Worm (Caenorhabditis elegans) whole organism, young adult: Measurements from ENCODE around the gene T22C8.6.

Source experiments
- F37B4.10 ChIP-seq: fragments of 200-800 bp; sonication (Bioruptor generic); IDR thresholded peaks from 2 replicates; pipeline ENCODE4 v1.3.6; 2022; ENCODE audit warnings: missing genetic modification characterization, missing compliant biosample characterization
- F57A8.1 ChIP-seq: fragments of 200-800 bp; sonication (Bioruptor generic); optimal IDR thresholded peaks from 2 replicates; lab custom pipeline; 2018; ENCODE audit warnings: mild to moderate bottlenecking, missing genetic modification characterization, moderate library complexity, missing compliant biosample characterization
- K12H6.12 ChIP-seq: fragments of 200-800 bp; sonication (Bioruptor generic); optimal IDR thresholded peaks from 2 replicates; lab custom pipeline; 2018; ENCODE audit warnings: mild to moderate bottlenecking, missing genetic modification characterization, missing compliant biosample characterization
- T26A5.8 ChIP-seq: sonication (generic microtip); optimal IDR thresholded peaks from 2 replicates; lab custom pipeline; 2016; ENCODE audit warnings: missing genetic modification characterization, missing compliant biosample characterization
- Y53F4B.3 ChIP-seq: fragments of 200-800 bp; sonication (Bioruptor generic); IDR thresholded peaks from 2 replicates; pipeline ENCODE4 v1.3.6; 2022; ENCODE audit warnings: missing genetic modification reagents, missing genetic modification characterization, missing compliant biosample characterization
- ama-1 ChIP-seq, 3 experiments: fragments of 150-350 bp in 1 of 3; sonication (generic microtip) in 2 of 3; optimal IDR thresholded peaks; 2 replicates each; lab custom pipeline; 2014 to 2018; ENCODE audit warnings: missing biosample characterization in 2 of 3, missing genetic modification characterization in 2 of 3, missing genetic modification reagents in 2 of 3
- atf-7 ChIP-seq: sonication (generic microtip); optimal IDR thresholded peaks from 2 replicates; lab custom pipeline; 2017; ENCODE audit warnings: mild to moderate bottlenecking, missing genetic modification characterization, missing compliant biosample characterization
- ceh-27 ChIP-seq: fragments of 200-800 bp; sonication (Bioruptor generic); optimal IDR thresholded peaks from 2 replicates; lab custom pipeline; 2018; ENCODE audit warnings: mild to moderate bottlenecking, missing genetic modification characterization, moderate library complexity, missing compliant biosample characterization
- ceh-40 ChIP-seq: fragments of 200-800 bp; sonication (Bioruptor generic); IDR thresholded peaks from 2 replicates; pipeline ENCODE4 v1.3.6; 2022; ENCODE audit warnings: missing genetic modification characterization, missing compliant biosample characterization
- dpff-1 ChIP-seq: sonication (generic microtip); optimal IDR thresholded peaks from 2 replicates; lab custom pipeline; 2017; ENCODE audit warnings: mild to moderate bottlenecking, missing genetic modification characterization, missing compliant biosample characterization
- dpl-1 ChIP-seq: fragments of 150-350 bp; optimal IDR thresholded peaks from 2 replicates; lab custom pipeline; 2014; ENCODE audit warnings: missing biosample characterization, missing genetic modification reagents, missing genetic modification characterization
- egl-18 ChIP-seq: fragments of 200-800 bp; sonication (Bioruptor generic); IDR thresholded peaks from 2 replicates; pipeline ENCODE4 v1.3.6; 2022; ENCODE audit warnings: missing genetic modification reagents, missing genetic modification characterization, missing compliant biosample characterization
- ets-4 ChIP-seq: fragments of 200-800 bp; sonication (Bioruptor generic); optimal IDR thresholded peaks from 2 replicates; lab custom pipeline; 2018; ENCODE audit warnings: mild to moderate bottlenecking, missing genetic modification characterization, missing compliant biosample characterization
- him-1 ChIP-seq: sonication (generic microtip); optimal IDR thresholded peaks from 2 replicates; lab custom pipeline; 2016; ENCODE audit warnings: missing genotype, missing genetic modification reagents, missing genetic modification characterization, missing compliant biosample characterization
- hmg-1.2 ChIP-seq: fragments of 200-800 bp; sonication (Bioruptor generic); IDR thresholded peaks from 2 replicates; pipeline ENCODE4 v1.3.6; 2022; ENCODE audit warnings: missing genetic modification reagents, missing genetic modification characterization, missing compliant biosample characterization
- hmg-20 ChIP-seq: fragments of 200-800 bp; sonication (Bioruptor generic); IDR thresholded peaks from 2 replicates; pipeline ENCODE4 v1.3.6; 2022; ENCODE audit warnings: missing genetic modification reagents, missing genetic modification characterization, missing compliant biosample characterization
- hrde-1 ChIP-seq: sonication (generic microtip); optimal IDR thresholded peaks from 2 replicates; lab custom pipeline; 2016; ENCODE audit warnings: missing genetic modification characterization, mild to moderate bottlenecking, missing compliant biosample characterization, moderate library complexity, missing genotype, missing genetic modification reagents, borderline replicate concordance
- lag-1 ChIP-seq: fragments of 200-800 bp; sonication (Bioruptor generic); IDR thresholded peaks from 2 replicates; pipeline ENCODE4 v1.3.6; 2022; ENCODE audit warnings: missing genetic modification reagents, missing genetic modification characterization, missing compliant biosample characterization
- let-526 ChIP-seq: fragments of 200-800 bp; sonication (Bioruptor generic); IDR thresholded peaks from 2 replicates; pipeline ENCODE4 v1.3.6; 2022; ENCODE audit warnings: missing genetic modification reagents, missing genetic modification characterization, missing compliant biosample characterization
- lin-54 ChIP-seq: fragments of 200-800 bp; sonication (Bioruptor generic); optimal IDR thresholded peaks from 2 replicates; lab custom pipeline; 2018; ENCODE audit warnings: mild to moderate bottlenecking, missing genetic modification characterization, missing compliant biosample characterization
- lsy-27 ChIP-seq: sonication (generic microtip); optimal IDR thresholded peaks from 2 replicates; lab custom pipeline; 2017; ENCODE audit warnings: missing genetic modification characterization, mild to moderate bottlenecking, missing compliant biosample characterization, antibody characterized with exemption, missing genotype, borderline replicate concordance; ENCODE audit not compliant: insufficient read depth
- madf-3 ChIP-seq: fragments of 200-800 bp; sonication (Bioruptor generic); IDR thresholded peaks from 2 replicates; pipeline ENCODE4 v1.3.6; 2022; ENCODE audit warnings: missing genetic modification reagents, missing genetic modification characterization, missing compliant biosample characterization
- mcd-1 ChIP-seq: fragments of 200-800 bp; sonication (Bioruptor generic); IDR thresholded peaks from 2 replicates; pipeline ENCODE4 v1.3.6; 2022; ENCODE audit warnings: missing genetic modification reagents, missing genetic modification characterization, missing compliant biosample characterization
- nhr-80 ChIP-seq: sonication (generic microtip); optimal IDR thresholded peaks from 2 replicates; lab custom pipeline; 2016; ENCODE audit warnings: missing genetic modification characterization, missing compliant biosample characterization
- rcor-1 ChIP-seq: fragments of 200-800 bp; sonication (Bioruptor generic); IDR thresholded peaks from 2 replicates; pipeline ENCODE4 v1.3.6; 2022; ENCODE audit warnings: missing genetic modification reagents, missing genetic modification characterization, missing compliant biosample characterization
- sdz-38 ChIP-seq: sonication (generic microtip); optimal IDR thresholded peaks from 2 replicates; lab custom pipeline; 2016; ENCODE audit warnings: missing genotype, missing genetic modification characterization, missing compliant biosample characterization
- somi-1 ChIP-seq: fragments of 200-800 bp; sonication (Bioruptor generic); optimal IDR thresholded peaks from 2 replicates; lab custom pipeline; 2018; ENCODE audit warnings: mild to moderate bottlenecking, missing genetic modification characterization, missing compliant biosample characterization
- sptf-2 ChIP-seq: fragments of 200-800 bp; sonication (Bioruptor generic); optimal IDR thresholded peaks from 2 replicates; lab custom pipeline; 2018; ENCODE audit warnings: mild to moderate bottlenecking, missing genetic modification characterization, missing compliant biosample characterization
- tbx-9 ChIP-seq: sonication (generic microtip); optimal IDR thresholded peaks from 2 replicates; lab custom pipeline; 2016; ENCODE audit warnings: borderline replicate concordance, missing genetic modification characterization, inconsistent platforms, missing compliant biosample characterization
- tlf-1 ChIP-seq: fragments of 200-800 bp; sonication (Bioruptor generic); optimal IDR thresholded peaks from 2 replicates; lab custom pipeline; 2018; ENCODE audit warnings: mild to moderate bottlenecking, missing genetic modification characterization, missing compliant biosample characterization
- zim-3 ChIP-seq: sonication (generic microtip); optimal IDR thresholded peaks from 2 replicates; lab custom pipeline; 2017; ENCODE audit warnings: mild to moderate bottlenecking, missing genetic modification characterization, moderate library complexity, missing compliant biosample characterization
- ztf-22 ChIP-seq: fragments of 200-800 bp; sonication (Bioruptor generic); optimal IDR thresholded peaks from 2 replicates; lab custom pipeline; 2018; ENCODE audit warnings: mild to moderate bottlenecking, missing genetic modification characterization, moderate library complexity, missing compliant biosample characterization
- ztf-25 ChIP-seq: fragments of 200-800 bp; sonication (Bioruptor generic); IDR thresholded peaks from 2 replicates; pipeline ENCODE4 v1.3.6; 2022; ENCODE audit warnings: missing genetic modification reagents, missing genetic modification characterization, missing compliant biosample characterization

T22C8.6 gene

ce11 chrII:8625163-8625562 is 4.9 kb downstream of the T22C8.6 start, which contains the start of gene sptf-2:
Gene sptf-2 (plus strand): TSS chrII:8625459.
- 0 out of 2 replicates have a peak, but pooled peaks have one; percentile 4 for TF ChIP-seq ceh-40 (GFP tag; lab: Robert Waterston, UW)
- TF ChIP-seq atf-7, result peak; percentile 25
- TF ChIP-seq hmg-1.2 (GFP tag; lab: Robert Waterston, UW), result peak; percentile 16; the same call in 1 of the 2 replicates
- TF ChIP-seq let-526 (GFP tag; lab: Robert Waterston, UW), result no peak
- TF ChIP-seq nhr-80 (tag; lab: Kevin White, UChicago), result peak; percentile 99
- TF ChIP-seq sptf-2 (GFP tag; lab: Kevin White, UChicago), result peak; percentile 99
- peak; percentile 70 for TF ChIP-seq ets-4
- peak; percentile 23 for TF ChIP-seq ztf-22 (GFP tag; lab: Kevin White, UChicago)
- TF ChIP-seq hrde-1 (tag; lab: Kevin White, UChicago), result no peak

- no peak for TF ChIP-seq somi-1 (GFP tag; lab: Kevin White, UChicago)
- no peak for TF ChIP-seq egl-18 (GFP tag; lab: Robert Waterston, UW)
- no peak for TF ChIP-seq F57A8.1 (GFP tag; lab: Kevin White, UChicago)
- no peak for TF ChIP-seq ztf-25 (GFP tag; lab: Robert Waterston, UW)
- TF ChIP-seq T26A5.8, result no peak
- no peak for TF ChIP-seq lin-54
- no peak for TF ChIP-seq F37B4.10 (GFP tag; lab: Robert Waterston, UW)
- TF ChIP-seq hmg-20 (GFP tag; lab: Robert Waterston, UW), result no peak
- TF ChIP-seq hmg-1.2 (GFP tag; lab: Robert Waterston, UW), result no peak
- TF ChIP-seq K12H6.12 (tag; lab: Kevin White, UChicago), result no peak
- no peak for TF ChIP-seq ceh-40 (GFP tag; lab: Robert Waterston, UW)
- TF ChIP-seq lag-1 (GFP tag; lab: Robert Waterston, UW), result no peak
- no peak for TF ChIP-seq dpff-1 (tag; lab: Kevin White, UChicago)
- TF ChIP-seq, all 124 proteins: peak for 0
Observed at ce11 chrII:8623396-8623795, 6.7 kb downstream of the T22C8.6 start, which contains the start of gene T22C8.4. Gene T22C8.4 (minus strand): TSS chrII:8623496.

- no peak for TF ChIP-seq zim-3
- no peak for TF ChIP-seq mcd-1 (GFP tag; lab: Robert Waterston, UW)
- TF ChIP-seq lsy-27 (tag; lab: Kevin White, UChicago), result no peak
Observed at ce11 chrII:8621883-8622282, 8.2 kb downstream of the T22C8.6 start, which contains the start of gene T22C8.3. Gene T22C8.3 (minus strand): TSS chrII:8621983.

ce11 chrII:8617516-8617915 is 12.6 kb downstream of the T22C8.6 start, which contains the start of gene chhy-1:
Gene chhy-1 (minus strand): TSS chrII:8617616.
- TF ChIP-seq sdz-38, result no peak
- no peak for TF ChIP-seq tlf-1 (GFP tag; lab: Kevin White, UChicago)
- TF ChIP-seq dpl-1 (GFP tag; lab: Kevin White, UChicago), result no peak
- TF ChIP-seq madf-3 (GFP tag; lab: Robert Waterston, UW), result no peak
- no peak for TF ChIP-seq rcor-1 (GFP tag; lab: Robert Waterston, UW)
- TF ChIP-seq ama-1 (optimal IDR thresholded peaks at IDR 0.05; lab: Kevin White, UChicago), result no peak
- no peak for TF ChIP-seq ama-1 (GFP tag; optimal IDR thresholded peaks at IDR 0.05; lab: Kevin White, UChicago)
- TF ChIP-seq Y53F4B.3 (GFP tag; lab: Robert Waterston, UW), result no peak
- no peak for TF ChIP-seq tbx-9 (tag; lab: Kevin White, UChicago)

ce11 chrII:8616155-8616554 is 13.9 kb downstream of the T22C8.6 start:
- no peak for TF ChIP-seq him-1 (tag; lab: Kevin White, UChicago)
- no peak for TF ChIP-seq Y53F4B.3 (GFP tag; lab: Robert Waterston, UW)
- TF ChIP-seq ceh-27 (GFP tag; lab: Kevin White, UChicago), result no peak
